Fruit fly (Drosophila melanogaster): ENCODE data around the gene Cad96Cb.

The Cad96Cb gene

dm6 chr3R:25181424-25181823, 50.7 kb downstream of the Cad96Cb start:
- TF ChIP-seq Hr78 (GFP tag; optimal IDR thresholded peaks at IDR 0.05) (no peak), Abd-B (GFP tag; optimal IDR thresholded peaks at IDR 0.05) (no peak), woc (GFP tag; optimal IDR thresholded peaks at IDR 0.05) (no peak), Rel (GFP tag; optimal IDR thresholded peaks at IDR 0.05) (no peak), Rel (tag; optimal IDR thresholded peaks at IDR 0.05) (no peak)

- peak; percentile 68 for TF ChIP-seq fru (GFP tag; optimal IDR thresholded peaks at IDR 0.05)
- no peak for TF ChIP-seq Mio (GFP tag; optimal IDR thresholded peaks at IDR 0.05)
- no peak for TF ChIP-seq GATAd (GFP tag; optimal IDR thresholded peaks at IDR 0.05)
- peak; percentile 51 for TF ChIP-seq woc (GFP tag; optimal IDR thresholded peaks at IDR 0.05)
- peak; percentile 85 for TF ChIP-seq HLH106 (tag; optimal IDR thresholded peaks at IDR 0.05)
- peak; percentile 86 for TF ChIP-seq brk (GFP tag; optimal IDR thresholded peaks at IDR 0.05)
- no peak for TF ChIP-seq pan (optimal IDR thresholded peaks at IDR 0.05)
- TF ChIP-seq Dif (GFP tag; optimal IDR thresholded peaks at IDR 0.05; ENCODE audit: partially characterized antibody): no peak
- no peak for TF ChIP-seq Jra (GFP tag; optimal IDR thresholded peaks at IDR 0.05)
- TF ChIP-seq dsf (GFP tag; optimal IDR thresholded peaks at IDR 0.05; ENCODE audit: borderline replicate concordance): no peak
- peak; percentile 22 for TF ChIP-seq sage (GFP tag; optimal IDR thresholded peaks at IDR 0.05)
- peak; percentile 90 for TF ChIP-seq rgr (GFP tag; optimal IDR thresholded peaks at IDR 0.05)
- no peak for TF ChIP-seq Hr83 (GFP tag; optimal IDR thresholded peaks at IDR 0.05; ENCODE audit: poor library complexity, severe bottlenecking)
- TF ChIP-seq jim (GFP tag; optimal IDR thresholded peaks at IDR 0.05): no peak
- TF ChIP-seq N (GFP tag; optimal IDR thresholded peaks at IDR 0.05): no peak
- peak; percentile 89 for TF ChIP-seq OdsH (GFP tag; optimal IDR thresholded peaks at IDR 0.05)
- peak; percentile 75 for TF ChIP-seq Hnf4 (GFP tag; optimal IDR thresholded peaks at IDR 0.05)
- peak; percentile 81 for TF ChIP-seq psq (GFP tag; optimal IDR thresholded peaks at IDR 0.05)
- TF ChIP-seq CrebA (GFP tag; optimal IDR thresholded peaks at IDR 0.05; ENCODE audit: borderline replicate concordance): no peak
- TF ChIP-seq Myc (optimal IDR thresholded peaks at IDR 0.05): no peak
- TF ChIP-seq tai (GFP tag; optimal IDR thresholded peaks at IDR 0.05): no peak
- TF ChIP-seq lola (GFP tag; optimal IDR thresholded peaks at IDR 0.05): no peak
- TF ChIP-seq Hr78 (GFP tag; optimal IDR thresholded peaks at IDR 0.05): no peak
- peak; percentile 83 for TF ChIP-seq br (GFP tag; optimal IDR thresholded peaks at IDR 0.05)
- TF ChIP-seq usp (GFP tag; optimal IDR thresholded peaks at IDR 0.05): no peak
- peak; percentile 48 for TF ChIP-seq dmrt93B (GFP tag; optimal IDR thresholded peaks at IDR 0.05)
- no peak for TF ChIP-seq Vsx2 (GFP tag; optimal IDR thresholded peaks at IDR 0.05; ENCODE audit: partially characterized antibody)
- peak; percentile 90 for TF ChIP-seq ey (GFP tag; optimal IDR thresholded peaks at IDR 0.05)
- no peak for TF ChIP-seq CG32264 (GFP tag; optimal IDR thresholded peaks at IDR 0.05)
- peak; percentile 69 for TF ChIP-seq h (GFP tag; optimal IDR thresholded peaks at IDR 0.05)
- peak in 1 of 2 experiments; percentile 80 for TF ChIP-seq foxo (GFP tag; optimal IDR thresholded peaks at IDR 0.05)
- peak; percentile 42 for TF ChIP-seq CG9705 (GFP tag; optimal IDR thresholded peaks at IDR 0.05)
- TF ChIP-seq Rel (GFP tag; optimal IDR thresholded peaks at IDR 0.05): no peak
- peak; percentile 38 for TF ChIP-seq Rel (tag; optimal IDR thresholded peaks at IDR 0.05)
- TF ChIP-seq Dfd (GFP tag; optimal IDR thresholded peaks at IDR 0.05): no peak
- TF ChIP-seq Abd-B (GFP tag; optimal IDR thresholded peaks at IDR 0.05): no peak
- TF ChIP-seq dl (GFP tag; optimal IDR thresholded peaks at IDR 0.05; ENCODE audit: insufficient read depth in 1 of 2, partially characterized antibody in 2 of 2): no peak
- TF ChIP-seq sv (GFP tag; optimal IDR thresholded peaks at IDR 0.05): peak; percentile 46
- TF ChIP-seq Sp1 (GFP tag; optimal IDR thresholded peaks at IDR 0.05): peak; percentile 86
Measured at dm6 chr3R:25178521-25178920, 53.6 kb downstream of the Cad96Cb start.

dm6 chr3R:25177429-25177828, 54.7 kb downstream of the Cad96Cb start:
- TF ChIP-seq sv (GFP tag; optimal IDR thresholded peaks at IDR 0.05): no peak

All from whole organism, wandering third instar larva.